Fruit fly (Drosophila melanogaster): ENCODE measurements around the gene Tctp.

- no peak for TF ChIP-seq cic (GFP tag; optimal IDR thresholded peaks at IDR 0.05)
- TF ChIP-seq toe (GFP tag; optimal IDR thresholded peaks at IDR 0.05): no peak
- no peak for TF ChIP-seq tj (GFP tag; optimal IDR thresholded peaks at IDR 0.05)
- no peak for TF ChIP-seq kay (GFP tag; ENCODE audit: borderline replicate concordance)
- TF ChIP-seq Crg-1 (GFP tag; optimal IDR thresholded peaks at IDR 0.05): no peak
- no peak for TF ChIP-seq CG11617 (GFP tag; optimal IDR thresholded peaks at IDR 0.05)
- TF ChIP-seq ovo (GFP tag; optimal IDR thresholded peaks at IDR 0.05): no peak
- TF ChIP-seq CG7101 (tag; optimal IDR thresholded peaks at IDR 0.05): no peak
- no peak for TF ChIP-seq CG5204 (GFP tag; optimal IDR thresholded peaks at IDR 0.05)
- no peak for TF ChIP-seq CG12768 (GFP tag; optimal IDR thresholded peaks at IDR 0.05)
Observed at dm6 chr3R:11257537-11257936, 47.5 kb downstream of the Tctp start.

All from whole organism, adult.